Fruit fly (Drosophila melanogaster) whole organism, embryonic: Measurements from ENCODE around the gene Fpgs1.

Experiments used
- Blimp-1 ChIP-seq: fragments of 200-800 bp; sonication (Bioruptor generic); optimal IDR thresholded peaks from 3 replicates; lab custom pipeline; 2018; ENCODE audit warnings: missing biosample characterization, missing genetic modification characterization, mild to moderate bottlenecking, moderate library complexity, missing genetic modification reagents
- CG10462 ChIP-seq: fragments of 200-800 bp; sonication (Bioruptor generic); optimal IDR thresholded peaks from 2 replicates; lab custom pipeline; 2016; ENCODE audit warnings: missing biosample characterization, missing genetic modification characterization
- CG10543 ChIP-seq: fragments of 200-800 bp; sonication (Bioruptor generic); optimal IDR thresholded peaks from 3 replicates; lab custom pipeline; 2017; ENCODE audit warnings: missing biosample characterization, mild to moderate bottlenecking, missing genetic modification characterization, moderate library complexity
- CG11398 ChIP-seq: fragments of 200-800 bp; sonication (Bioruptor generic); optimal IDR thresholded peaks from 2 replicates; lab custom pipeline; 2016; ENCODE audit warnings: missing biosample characterization, missing genetic modification characterization
- CG11456 ChIP-seq: fragments of 200-800 bp; sonication (Bioruptor generic); IDR thresholded peaks from 3 replicates; pipeline ENCODE4 v1.3.6; 2022; ENCODE audit warnings: missing biosample characterization, missing genetic modification characterization
- CG11723 ChIP-seq: fragments of 200-800 bp; sonication (Bioruptor generic); optimal IDR thresholded peaks from 2 replicates; lab custom pipeline; 2017; ENCODE audit warnings: missing biosample characterization, mild to moderate bottlenecking, missing genetic modification characterization
- CG12219 ChIP-seq: fragments of 200-800 bp; sonication (Bioruptor generic); optimal IDR thresholded peaks from 3 replicates; lab custom pipeline; 2018; ENCODE audit warnings: missing biosample characterization, mild to moderate bottlenecking, missing genetic modification characterization
- CG13123 ChIP-seq: fragments of 200-800 bp; sonication (Bioruptor generic); optimal IDR thresholded peaks from 2 replicates; lab custom pipeline; 2016; ENCODE audit warnings: missing biosample characterization, missing genetic modification characterization
- CG13775 ChIP-seq: fragments of 200-800 bp; sonication (Bioruptor generic); optimal IDR thresholded peaks from 3 replicates; lab custom pipeline; 2017; ENCODE audit warnings: missing biosample characterization, mild to moderate bottlenecking, missing genetic modification characterization
- CG14014 ChIP-seq: fragments of 200-800 bp; sonication (Bioruptor generic); IDR thresholded peaks from 2 replicates; pipeline ENCODE4 v1.3.6; 2022; ENCODE audit warnings: missing biosample characterization, missing genetic modification characterization
- CG15011 ChIP-seq: fragments of 200-800 bp; sonication (Bioruptor generic); optimal IDR thresholded peaks from 3 replicates; lab custom pipeline; 2018; ENCODE audit warnings: missing biosample characterization, mild to moderate bottlenecking, missing genetic modification characterization
- CG15073 ChIP-seq: fragments of 200-800 bp; sonication (Bioruptor generic); optimal IDR thresholded peaks from 2 replicates; lab custom pipeline; 2016; ENCODE audit warnings: missing biosample characterization, missing genetic modification characterization
- CG16813 ChIP-seq: fragments of 200-800 bp; sonication (Bioruptor generic); IDR thresholded peaks from 3 replicates; pipeline ENCODE4 v1.3.6; 2022; ENCODE audit warnings: missing biosample characterization, missing genetic modification characterization; ENCODE audit not compliant: partially characterized antibody
- CG17612 ChIP-seq: fragments of 200-800 bp; sonication (Bioruptor generic); IDR thresholded peaks from 2 replicates; pipeline ENCODE4 v1.3.6; 2022; ENCODE audit warnings: missing biosample characterization, missing genetic modification characterization
- CG4730 ChIP-seq: fragments of 200-800 bp; sonication (Bioruptor generic); IDR thresholded peaks from 2 replicates; pipeline ENCODE4 v1.3.6; 2022; ENCODE audit warnings: missing biosample characterization, missing genetic modification characterization
- CG8924 ChIP-seq: fragments of 200-800 bp; optimal IDR thresholded peaks from 3 replicates; lab custom pipeline; 2019; ENCODE audit warnings: missing biosample characterization, mild to moderate bottlenecking, missing genetic modification characterization, moderate library complexity
- Camta ChIP-seq: fragments of 200-800 bp; sonication (Bioruptor generic); optimal IDR thresholded peaks from 2 replicates; lab custom pipeline; 2016; ENCODE audit warnings: missing biosample characterization, missing genetic modification characterization
- Dek ChIP-seq: fragments of 200-800 bp; sonication (Bioruptor generic); optimal IDR thresholded peaks from 3 replicates; lab custom pipeline; 2019; ENCODE audit warnings: missing biosample characterization, mild to moderate bottlenecking, missing genetic modification characterization, moderate library complexity
- Dip3 ChIP-seq: fragments of 200-800 bp; sonication (Bioruptor generic); optimal IDR thresholded peaks from 3 replicates; lab custom pipeline; 2016; ENCODE audit warnings: missing biosample characterization, missing genetic modification characterization
- E2f1 ChIP-seq: fragments of 200-800 bp; sonication (Bioruptor generic); IDR thresholded peaks from 2 replicates; pipeline ENCODE4 v1.3.6; 2022; ENCODE audit warnings: missing biosample characterization, missing genetic modification characterization
- Eip74EF ChIP-seq, 2 experiments: fragments of 200-800 bp in 1 of 2; fragments of >200 bp in 1 of 2; sonication (Bioruptor generic) in 1 of 2; optimal IDR thresholded peaks; 2 replicates each; lab custom pipeline; 2017 to 2019; ENCODE audit warnings: missing biosample characterization in 2 of 2, missing genetic modification characterization in 2 of 2, mild to moderate bottlenecking in 1 of 2, moderate library complexity in 1 of 2
- Ets97D ChIP-seq: fragments of 200-800 bp; sonication (Bioruptor generic); optimal IDR thresholded peaks from 3 replicates; lab custom pipeline; 2016; ENCODE audit warnings: missing biosample characterization, missing genetic modification characterization
- Fer2 ChIP-seq: fragments of 200-800 bp; sonication (Bioruptor generic); optimal IDR thresholded peaks from 2 replicates; lab custom pipeline; 2018; ENCODE audit warnings: missing biosample characterization, mild to moderate bottlenecking, missing genetic modification characterization, moderate library complexity
- HLH3B ChIP-seq: fragments of 200-800 bp; sonication (Bioruptor generic); IDR thresholded peaks from 2 replicates; pipeline ENCODE4 v1.3.6; 2022; ENCODE audit warnings: missing biosample characterization, missing genetic modification characterization
- HmgD ChIP-seq: fragments of 200-800 bp; sonication (Bioruptor generic); optimal IDR thresholded peaks from 3 replicates; lab custom pipeline; 2016; ENCODE audit warnings: missing biosample characterization, missing genetic modification characterization
- MBD-R2 ChIP-seq: fragments of 200-800 bp; sonication (Bioruptor generic); IDR thresholded peaks from 2 replicates; pipeline ENCODE4 v1.3.6; 2022; ENCODE audit warnings: missing biosample characterization, missing genetic modification characterization
- Meics ChIP-seq: fragments of 200-800 bp; sonication (Bioruptor generic); optimal IDR thresholded peaks from 2 replicates; lab custom pipeline; 2017; ENCODE audit warnings: missing biosample characterization, mild to moderate bottlenecking, missing genetic modification characterization
- bsh ChIP-seq, 2 experiments: fragments of 200-800 bp; sonication (Bioruptor generic); optimal IDR thresholded peaks; 2 replicates each; lab custom pipeline; 2017 to 2018; ENCODE audit warnings: mild to moderate bottlenecking in 2 of 2, missing biosample characterization in 2 of 2, missing genetic modification characterization in 2 of 2, moderate library complexity in 1 of 2
- cad ChIP-seq: fragments of >200 bp; optimal IDR thresholded peaks from 2 replicates; lab custom pipeline; 2017; ENCODE audit warnings: missing biosample characterization, missing genetic modification characterization
- caup ChIP-seq: fragments of 200-800 bp; sonication (Bioruptor generic); optimal IDR thresholded peaks from 3 replicates; lab custom pipeline; 2017; ENCODE audit warnings: missing biosample characterization, mild to moderate bottlenecking, missing genetic modification characterization, moderate library complexity; ENCODE audit not compliant: severe bottlenecking
- crc ChIP-seq: fragments of 200-800 bp; sonication (Bioruptor generic); optimal IDR thresholded peaks from 2 replicates; lab custom pipeline; 2016; ENCODE audit warnings: missing biosample characterization, missing genetic modification characterization
- disco-r ChIP-seq: fragments of 200-800 bp; sonication (Bioruptor generic); optimal IDR thresholded peaks from 2 replicates; lab custom pipeline; 2016; ENCODE audit warnings: missing biosample characterization, missing genetic modification characterization
- emc ChIP-seq: fragments of 200-800 bp; sonication (Bioruptor generic); optimal IDR thresholded peaks from 2 replicates; lab custom pipeline; 2016; ENCODE audit warnings: missing biosample characterization, missing genetic modification characterization
- gce ChIP-seq: fragments of 200-800 bp; sonication (Bioruptor generic); IDR thresholded peaks from 3 replicates; pipeline ENCODE4 v1.3.6; 2022; ENCODE audit warnings: missing biosample characterization, missing genetic modification characterization
- gt ChIP-seq: fragments of 200-800 bp; sonication (Bioruptor generic); IDR thresholded peaks from 2 replicates; pipeline ENCODE4 v1.3.6; 2022; ENCODE audit warnings: missing biosample characterization, missing genetic modification characterization
- kah ChIP-seq: fragments of 200-800 bp; sonication (Bioruptor generic); optimal IDR thresholded peaks from 2 replicates; lab custom pipeline; 2018; ENCODE audit warnings: missing biosample characterization, mild to moderate bottlenecking, missing genetic modification characterization
- lbe ChIP-seq: fragments of 200-800 bp; sonication (Bioruptor generic); optimal IDR thresholded peaks from 2 replicates; lab custom pipeline; 2016; ENCODE audit warnings: missing biosample characterization, mild to moderate bottlenecking, missing genetic modification characterization
- onecut ChIP-seq: fragments of 200-800 bp; sonication (Bioruptor generic); IDR thresholded peaks from 2 replicates; pipeline ENCODE4 v1.3.6; 2022; ENCODE audit warnings: missing biosample characterization, missing genetic modification characterization
- pan ChIP-seq, 4 experiments: fragments of >200 bp in 3 of 4; fragments of 200-800 bp in 1 of 4; sonication (Bioruptor generic) in 1 of 4; optimal IDR thresholded peaks in 3 of 4; IDR thresholded peaks in 1 of 4; 2 replicates each; pipeline versions ENCODE4 v1.3.6 to Lab custom; 2017 to 2022; ENCODE audit warnings: missing biosample characterization in 2 of 4, missing genetic modification characterization in 2 of 4, mixed read lengths in 1 of 4
- peb ChIP-seq: fragments of 200-800 bp; sonication (Bioruptor generic); IDR thresholded peaks from 2 replicates; pipeline ENCODE4 v1.3.6; 2022; ENCODE audit warnings: missing biosample characterization, missing genetic modification characterization
- repo ChIP-seq: fragments of 200-800 bp; sonication (Bioruptor generic); optimal IDR thresholded peaks from 2 replicates; lab custom pipeline; 2016; ENCODE audit warnings: missing biosample characterization, missing genetic modification characterization
- sisA ChIP-seq: fragments of 200-800 bp; sonication (Bioruptor generic); IDR thresholded peaks from 2 replicates; pipeline ENCODE4 v1.3.6; 2022; ENCODE audit warnings: missing biosample characterization, missing genetic modification characterization
- slbo ChIP-seq: fragments of 200-800 bp; sonication (Bioruptor generic); IDR thresholded peaks from 2 replicates; pipeline ENCODE4 v1.3.6; 2022; ENCODE audit warnings: missing biosample characterization, missing genetic modification characterization
- sqz ChIP-seq: fragments of 200-800 bp; sonication (Bioruptor generic); optimal IDR thresholded peaks from 3 replicates; lab custom pipeline; 2018; ENCODE audit warnings: missing biosample characterization, mild to moderate bottlenecking, missing genetic modification characterization
- sr ChIP-seq: fragments of 200-800 bp; sonication (Bioruptor generic); IDR thresholded peaks from 3 replicates; pipeline ENCODE4 v1.3.6; 2022; ENCODE audit warnings: missing biosample characterization, missing genetic modification characterization
- stc ChIP-seq: fragments of 200-800 bp; sonication (Bioruptor generic); IDR thresholded peaks from 2 replicates; pipeline ENCODE4 v1.3.6; 2022; ENCODE audit warnings: missing biosample characterization, missing genetic modification characterization
- unpg ChIP-seq: fragments of 200-800 bp; sonication (Bioruptor generic); optimal IDR thresholded peaks from 3 replicates; lab custom pipeline; 2018; ENCODE audit warnings: missing biosample characterization, mild to moderate bottlenecking, missing genetic modification characterization, moderate library complexity

Fpgs1 gene

dm6 chrX:12582984-12583869, 28.4 kb upstream of the Fpgs1 start, which contains the start of gene Pits (continued):
- no peak for TF ChIP-seq CG15011
- TF ChIP-seq onecut = peak; percentile 30; the same call in 1 of the 2 replicates
- peak; percentile 67; the same call in 2 of the 3 replicates for TF ChIP-seq CG11456 (GFP tag; lab: Robert Waterston, UW)
- no peak for TF ChIP-seq sqz (GFP tag; lab: Kevin White, UChicago)
- no peak for TF ChIP-seq CG17612 (GFP tag; lab: Robert Waterston, UW)
- no peak for TF ChIP-seq disco-r (GFP tag; lab: Kevin White, UChicago)
- TF ChIP-seq CG10462 = no peak
- TF ChIP-seq peb (GFP tag; lab: Robert Waterston, UW) = 0 out of 2 replicates have a peak, but pooled peaks have one; percentile 16
- TF ChIP-seq emc (GFP tag; lab: Kevin White, UChicago) = no peak
- no peak for TF ChIP-seq Fer2 (tag; lab: Kevin White, UChicago)
- TF ChIP-seq lbe (GFP tag; lab: Kevin White, UChicago) = no peak
- TF ChIP-seq Eip74EF (GFP tag; optimal IDR thresholded peaks at IDR 0.05; lab: Kevin White, UChicago) = peak in 1 of 2 experiments; percentile 41
- TF ChIP-seq Meics = peak; percentile 94
- no peak for TF ChIP-seq crc
- peak; percentile 42 for TF ChIP-seq CG12219 (GFP tag; lab: Kevin White, UChicago)
- TF ChIP-seq Ets97D = peak; percentile 93
- no peak for TF ChIP-seq gt
- no peak for TF ChIP-seq CG15073 (GFP tag; lab: Kevin White, UChicago)
- TF ChIP-seq CG11398 (GFP tag; lab: Kevin White, UChicago) = peak; percentile 53
- TF ChIP-seq Dek (tag; lab: Kevin White, UChicago) = peak; percentile 42
- peak; percentile 17 for TF ChIP-seq repo (GFP tag; lab: Kevin White, UChicago)
- TF ChIP-seq kah = peak; percentile 6
- TF ChIP-seq CG8924 (tag; lab: Kevin White, UChicago) = peak; percentile 74
- TF ChIP-seq CG16813 = peak; percentile 34; the same call in 1 of the 3 replicates
- TF ChIP-seq CG4730 = 0 out of 2 replicates have a peak, but pooled peaks have one; percentile 4
- TF ChIP-seq HLH3B (GFP tag; lab: Robert Waterston, UW) = peak; percentile 47; the same call in 1 of the 2 replicates
- peak in 1 of 2 experiments; percentile 34 for TF ChIP-seq bsh (GFP tag; optimal IDR thresholded peaks at IDR 0.05; lab: Kevin White, UChicago)
- TF ChIP-seq E2f1 = peak; percentile 35
- no peak; the same call in 1 of the 2 replicates for TF ChIP-seq MBD-R2 (GFP tag; lab: Robert Waterston, UW)
- TF ChIP-seq CG14014 (GFP tag; lab: Robert Waterston, UW) = peak; percentile 27; the same call in 1 of the 2 replicates
- TF ChIP-seq Dip3 = no peak
- no peak for TF ChIP-seq cad (GFP tag; lab: Kevin White, UChicago)
- no peak; the same call in 1 of the 2 replicates for TF ChIP-seq stc (GFP tag; lab: Robert Waterston, UW)
- peak; percentile 75 for TF ChIP-seq caup (GFP tag; lab: Kevin White, UChicago)
- TF ChIP-seq Camta (GFP tag; lab: Kevin White, UChicago) = peak; percentile 12
- TF ChIP-seq sisA (GFP tag; lab: Robert Waterston, UW) = peak; percentile 27; the same call in 1 of the 2 replicates
- TF ChIP-seq pan (optimal IDR thresholded peaks at IDR 0.05; lab: Kevin White, UChicago) = no peak
- TF ChIP-seq pan (GFP tag; optimal IDR thresholded peaks at IDR 0.05 in 1 of 2, IDR thresholded peaks at IDR 0.05 in 1 of 2) = peak in 1 of 2 experiments; percentile 8
- TF ChIP-seq CG13123 = no peak
- TF ChIP-seq Blimp-1 (GFP tag; lab: Kevin White, UChicago) = peak; percentile 4
- peak; percentile 15 for TF ChIP-seq CG11723
- peak; percentile 52; the same call in 2 of the 3 replicates for TF ChIP-seq gce (GFP tag; lab: Robert Waterston, UW)
- peak; percentile 68 for TF ChIP-seq HmgD
- peak; percentile 92 for TF ChIP-seq CG10543 (GFP tag; lab: Kevin White, UChicago)
- peak; percentile 65 for TF ChIP-seq slbo (GFP tag; lab: Robert Waterston, UW)
- TF ChIP-seq unpg (GFP tag; lab: Kevin White, UChicago) = peak; percentile 27
- peak; percentile 78; the same call in 2 of the 3 replicates for TF ChIP-seq sr (GFP tag; lab: Robert Waterston, UW)
- peak; percentile 34 for TF ChIP-seq CG13775
